Fruit fly (Drosophila melanogaster) whole organism, embryonic: ENCODE measurements around the gene Ssu72.
A peak's percentile ranks its signal among the peaks of the same experiment; 100 is the strongest.

Source experiments
- BtbVII ChIP-seq: fragments of 200-800 bp; sonication (Bioruptor generic); optimal IDR thresholded peaks from 3 replicates; lab custom pipeline; 2017; ENCODE audit warnings: missing biosample characterization, mild to moderate bottlenecking, missing genetic modification characterization
- CG11456 ChIP-seq: fragments of 200-800 bp; sonication (Bioruptor generic); IDR thresholded peaks from 3 replicates; pipeline ENCODE4 v1.3.6; 2022; ENCODE audit warnings: missing biosample characterization, missing genetic modification characterization
- CG16779 ChIP-seq: fragments of 200-800 bp; sonication (Bioruptor generic); IDR thresholded peaks from 2 replicates; pipeline ENCODE4 v1.3.6; 2022; ENCODE audit warnings: missing biosample characterization, missing genetic modification characterization
- CG3065 ChIP-seq: fragments of 200-800 bp; sonication (Bioruptor generic); optimal IDR thresholded peaks from 2 replicates; lab custom pipeline; 2016; ENCODE audit warnings: missing biosample characterization, missing genetic modification characterization
- CG5180 ChIP-seq: fragments of 200-800 bp; sonication (Bioruptor generic); optimal IDR thresholded peaks from 3 replicates; lab custom pipeline; 2017; ENCODE audit warnings: missing biosample characterization, missing genetic modification characterization, mild to moderate bottlenecking, moderate library complexity, missing genetic modification reagents
- HLH3B ChIP-seq: fragments of 200-800 bp; sonication (Bioruptor generic); IDR thresholded peaks from 2 replicates; pipeline ENCODE4 v1.3.6; 2022; ENCODE audit warnings: missing biosample characterization, missing genetic modification characterization
- HmgD ChIP-seq: fragments of 200-800 bp; sonication (Bioruptor generic); optimal IDR thresholded peaks from 3 replicates; lab custom pipeline; 2016; ENCODE audit warnings: missing biosample characterization, missing genetic modification characterization
- Tbp ChIP-seq: fragments of >200 bp; optimal IDR thresholded peaks from 2 replicates; lab custom pipeline; 2018; ENCODE audit warnings: missing biosample characterization, missing genetic modification characterization
- bigmax ChIP-seq: fragments of 200-800 bp; sonication (Bioruptor generic); optimal IDR thresholded peaks from 2 replicates; lab custom pipeline; 2018; ENCODE audit warnings: missing biosample characterization, mild to moderate bottlenecking, missing genetic modification characterization
- sens-2 ChIP-seq: fragments of 200-800 bp; sonication (Bioruptor generic); IDR thresholded peaks from 2 replicates; pipeline ENCODE4 v1.3.6; 2022; ENCODE audit warnings: missing biosample characterization, missing genetic modification characterization
- tap ChIP-seq: fragments of 200-800 bp; optimal IDR thresholded peaks from 3 replicates; lab custom pipeline; 2019; ENCODE audit warnings: missing biosample characterization, mild to moderate bottlenecking, missing genetic modification characterization, moderate library complexity
- tll ChIP-seq, 2 experiments: fragments of 200-800 bp in 1 of 2; fragments of >200 bp in 1 of 2; sonication (Bioruptor generic) in 1 of 2; optimal IDR thresholded peaks; 2 replicates each; lab custom pipeline; 2017 to 2019; ENCODE audit warnings: missing biosample characterization in 2 of 2, missing genetic modification characterization in 2 of 2, mild to moderate bottlenecking in 1 of 2, moderate library complexity in 1 of 2

DNA sequence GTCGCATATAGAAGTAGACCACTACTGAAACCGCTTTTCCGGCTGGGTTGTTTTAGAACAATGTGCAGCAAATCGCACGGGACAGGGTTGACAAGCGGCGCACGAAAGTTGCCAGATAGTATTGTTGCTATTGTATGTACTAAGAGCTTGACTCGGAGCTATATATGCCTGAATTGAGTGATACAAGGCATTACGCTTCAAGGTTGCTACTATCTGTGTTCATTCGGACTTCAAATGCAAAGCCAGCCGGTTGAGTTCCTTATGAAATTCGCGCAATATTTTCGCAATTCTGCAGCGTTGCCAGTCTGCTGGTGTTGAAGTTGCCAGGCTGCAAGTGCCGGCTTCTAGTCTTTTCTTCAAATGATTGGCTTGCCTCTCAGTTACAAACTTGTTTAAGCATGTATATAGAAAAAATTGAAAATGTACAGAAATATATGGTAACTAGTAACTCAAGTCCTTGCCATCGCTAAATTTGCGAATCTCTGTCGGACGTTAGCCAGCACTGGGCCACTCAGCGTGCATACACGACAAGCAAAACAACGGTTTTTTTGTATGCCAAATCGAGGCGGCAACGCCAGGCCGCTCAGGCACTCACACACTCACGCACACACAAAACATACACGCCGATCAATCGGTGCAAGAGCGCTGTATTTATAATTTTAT, 12.5 kb upstream of the Ssu72 start, which contains the start of the genes Ranbp21 and Elys:
- TF ChIP-seq CG5180 (no peak), tap (tag; lab: Kevin White, UChicago) (no peak), tll (GFP tag; optimal IDR thresholded peaks at IDR 0.05; lab: Kevin White, UChicago) (no peak), CG3065 (no peak), HLH3B (peak; percentile 25; the same call in 1 of the 2 replicates), sens-2 (no peak), bigmax (no peak), HmgD (peak; percentile 40), BtbVII (no peak), CG16779 (GFP tag; lab: Robert Waterston, UW) (no peak), CG11456 (GFP tag; lab: Robert Waterston, UW) (peak; percentile 55; the same call in 1 of the 3 replicates), Tbp (GFP tag; lab: Kevin White, UChicago) (no peak)
